Fruit fly (Drosophila melanogaster) whole organism, embryonic: ENCODE data around the gene Tg.
A peak's percentile ranks its signal among the peaks of the same experiment; 100 is the strongest.

Source experiments
- Ada2b ChIP-seq: fragments of 200-800 bp; sonication (Bioruptor generic); IDR thresholded peaks from 2 replicates; pipeline ENCODE4 v1.3.6; 2022; ENCODE audit warnings: missing biosample characterization, missing genetic modification characterization
- Antp ChIP-seq: fragments of 200-800 bp; sonication (Bioruptor generic); optimal IDR thresholded peaks from 3 replicates; lab custom pipeline; 2016; ENCODE audit warnings: missing biosample characterization, missing genetic modification characterization
- Asciz ChIP-seq: fragments of 200-800 bp; sonication (Bioruptor generic); optimal IDR thresholded peaks from 2 replicates; lab custom pipeline; 2017; ENCODE audit warnings: missing biosample characterization, mild to moderate bottlenecking, missing genetic modification characterization, missing genetic modification reagents
- CG10267 ChIP-seq: fragments of 200-800 bp; sonication (Bioruptor generic); optimal IDR thresholded peaks from 2 replicates; lab custom pipeline; 2018; ENCODE audit warnings: missing biosample characterization, mild to moderate bottlenecking, missing genetic modification characterization, moderate library complexity
- CG10654 ChIP-seq: fragments of 200-800 bp; sonication (Bioruptor generic); optimal IDR thresholded peaks from 2 replicates; lab custom pipeline; 2016; ENCODE audit warnings: missing biosample characterization, missing genetic modification characterization
- CG12659 ChIP-seq: fragments of 200-800 bp; sonication (Bioruptor generic); optimal IDR thresholded peaks from 3 replicates; lab custom pipeline; 2017; ENCODE audit warnings: mild to moderate bottlenecking, missing biosample characterization, missing genetic modification reagents, missing genetic modification characterization
- CG15073 ChIP-seq: fragments of 200-800 bp; sonication (Bioruptor generic); optimal IDR thresholded peaks from 2 replicates; lab custom pipeline; 2016; ENCODE audit warnings: missing biosample characterization, missing genetic modification characterization
- CG15696 ChIP-seq: fragments of 200-800 bp; sonication (Bioruptor generic); optimal IDR thresholded peaks from 2 replicates; lab custom pipeline; 2019; ENCODE audit warnings: missing biosample characterization, mild to moderate bottlenecking, missing genetic modification characterization, moderate library complexity
- CG16779 ChIP-seq: fragments of 200-800 bp; sonication (Bioruptor generic); IDR thresholded peaks from 2 replicates; pipeline ENCODE4 v1.3.6; 2022; ENCODE audit warnings: missing biosample characterization, missing genetic modification characterization
- CG17802 ChIP-seq: fragments of 200-800 bp; sonication (Bioruptor generic); optimal IDR thresholded peaks from 2 replicates; lab custom pipeline; 2018; ENCODE audit warnings: missing biosample characterization, mild to moderate bottlenecking, missing genetic modification characterization, moderate library complexity
- CG2120 ChIP-seq: fragments of 200-800 bp; sonication (Bioruptor generic); optimal IDR thresholded peaks from 3 replicates; lab custom pipeline; 2016; ENCODE audit warnings: missing biosample characterization, missing genetic modification characterization
- CG3163 ChIP-seq: fragments of 200-800 bp; sonication (Bioruptor generic); optimal IDR thresholded peaks from 3 replicates; lab custom pipeline; 2016; ENCODE audit warnings: missing biosample characterization, missing genetic modification characterization
- CG3281 ChIP-seq: fragments of 200-800 bp; sonication (Bioruptor generic); optimal IDR thresholded peaks from 3 replicates; lab custom pipeline; 2017; ENCODE audit warnings: missing biosample characterization, mild to moderate bottlenecking, missing genetic modification characterization
- CG34224 ChIP-seq: fragments of 200-800 bp; sonication (Bioruptor generic); IDR thresholded peaks from 3 replicates; pipeline ENCODE4 v1.3.6; 2022; ENCODE audit warnings: missing biosample characterization, missing genetic modification characterization; ENCODE audit not compliant: partially characterized antibody
- CG34422 ChIP-seq: fragments of 200-800 bp; sonication (Bioruptor generic); IDR thresholded peaks from 3 replicates; pipeline ENCODE4 v1.3.6; 2022; ENCODE audit warnings: missing biosample characterization, missing genetic modification characterization
- CG4328 ChIP-seq: fragments of 200-800 bp; sonication (Bioruptor generic); optimal IDR thresholded peaks from 3 replicates; lab custom pipeline; 2017; ENCODE audit warnings: missing biosample characterization, missing genetic modification reagents, missing genetic modification characterization
- CG7987 ChIP-seq: fragments of 200-800 bp; sonication (Bioruptor generic); optimal IDR thresholded peaks from 2 replicates; lab custom pipeline; 2018; ENCODE audit warnings: missing biosample characterization, mild to moderate bottlenecking, missing genetic modification characterization, moderate library complexity
- CG8924 ChIP-seq: fragments of 200-800 bp; optimal IDR thresholded peaks from 3 replicates; lab custom pipeline; 2019; ENCODE audit warnings: missing biosample characterization, mild to moderate bottlenecking, missing genetic modification characterization, moderate library complexity
- CG9932 ChIP-seq: fragments of 200-800 bp; sonication (Bioruptor generic); IDR thresholded peaks from 2 replicates; pipeline ENCODE4 v1.3.6; 2022; ENCODE audit warnings: missing biosample characterization, missing genetic modification characterization
- D ChIP-seq, 2 experiments: fragments of 200-800 bp in 1 of 2; fragments of >200 bp in 1 of 2; sonication (Bioruptor generic) in 1 of 2; optimal IDR thresholded peaks; 2 replicates in 1 of 2; 3 replicates in 1 of 2; lab custom pipeline; 2017; ENCODE audit warnings: mild to moderate bottlenecking in 1 of 2, missing biosample characterization in 1 of 2, missing genetic modification characterization in 1 of 2, missing genetic modification reagents in 1 of 2
- Doc2 ChIP-seq: fragments of 200-800 bp; sonication (Bioruptor generic); IDR thresholded peaks from 2 replicates; pipeline ENCODE4 v1.3.6; 2022; ENCODE audit warnings: missing biosample characterization, missing genetic modification characterization
- Doc3 ChIP-seq: fragments of 200-800 bp; sonication (Bioruptor generic); IDR thresholded peaks from 3 replicates; pipeline ENCODE4 v1.3.6; 2022; ENCODE audit warnings: missing biosample characterization, missing genetic modification characterization; ENCODE audit not compliant: partially characterized antibody
- ERR ChIP-seq: fragments of 200-800 bp; sonication (Bioruptor generic); optimal IDR thresholded peaks from 2 replicates; lab custom pipeline; 2016; ENCODE audit warnings: missing biosample characterization, missing genetic modification characterization
- Hand ChIP-seq: fragments of 200-800 bp; sonication (Bioruptor generic); optimal IDR thresholded peaks from 2 replicates; lab custom pipeline; 2017; ENCODE audit warnings: mild to moderate bottlenecking, missing biosample characterization, missing genetic modification reagents, missing genetic modification characterization
- Hey ChIP-seq: fragments of 200-800 bp; sonication (Bioruptor generic); optimal IDR thresholded peaks from 3 replicates; lab custom pipeline; 2018; ENCODE audit warnings: missing biosample characterization, mild to moderate bottlenecking, missing genetic modification characterization
- Hsf ChIP-seq: fragments of 200-800 bp; sonication (Bioruptor generic); optimal IDR thresholded peaks from 3 replicates; lab custom pipeline; 2016; ENCODE audit warnings: missing biosample characterization, missing genetic modification characterization
- Lpt ChIP-seq: fragments of >200 bp; optimal IDR thresholded peaks from 2 replicates; lab custom pipeline; 2018; ENCODE audit warnings: missing biosample characterization, missing genetic modification characterization
- MBD-R2 ChIP-seq: fragments of 200-800 bp; sonication (Bioruptor generic); IDR thresholded peaks from 2 replicates; pipeline ENCODE4 v1.3.6; 2022; ENCODE audit warnings: missing biosample characterization, missing genetic modification characterization
- Myb ChIP-seq: fragments of 200-800 bp; sonication (Bioruptor generic); optimal IDR thresholded peaks from 2 replicates; lab custom pipeline; 2016; ENCODE audit warnings: missing biosample characterization, missing genetic modification characterization
- Rfx ChIP-seq: fragments of 200-800 bp; sonication (Bioruptor generic); IDR thresholded peaks from 2 replicates; pipeline ENCODE4 v1.3.6; 2022; ENCODE audit warnings: missing biosample characterization, missing genetic modification characterization
- abd-A ChIP-seq: fragments of 200-800 bp; sonication (Bioruptor generic); optimal IDR thresholded peaks from 3 replicates; lab custom pipeline; 2019; ENCODE audit warnings: missing biosample characterization, mild to moderate bottlenecking, missing genetic modification characterization, moderate library complexity
- bigmax ChIP-seq: fragments of 200-800 bp; sonication (Bioruptor generic); optimal IDR thresholded peaks from 2 replicates; lab custom pipeline; 2018; ENCODE audit warnings: missing biosample characterization, mild to moderate bottlenecking, missing genetic modification characterization
- br ChIP-seq: fragments of >200 bp; optimal IDR thresholded peaks from 2 replicates; lab custom pipeline; 2017
- caup ChIP-seq: fragments of 200-800 bp; sonication (Bioruptor generic); optimal IDR thresholded peaks from 3 replicates; lab custom pipeline; 2017; ENCODE audit warnings: missing biosample characterization, mild to moderate bottlenecking, missing genetic modification characterization, moderate library complexity; ENCODE audit not compliant: severe bottlenecking
- chinmo ChIP-seq: fragments of 200-800 bp; sonication (Bioruptor generic); IDR thresholded peaks from 4 replicates; pipeline ENCODE4 v1.3.6; 2022; ENCODE audit warnings: missing biosample characterization, missing genetic modification characterization; ENCODE audit not compliant: partially characterized antibody
- emc ChIP-seq: fragments of 200-800 bp; sonication (Bioruptor generic); optimal IDR thresholded peaks from 2 replicates; lab custom pipeline; 2016; ENCODE audit warnings: missing biosample characterization, missing genetic modification characterization
- fd96Cb ChIP-seq: fragments of 200-800 bp; sonication (Bioruptor generic); optimal IDR thresholded peaks from 2 replicates; lab custom pipeline; 2018; ENCODE audit warnings: missing biosample characterization, mild to moderate bottlenecking, missing genetic modification characterization, moderate library complexity
- gem ChIP-seq: fragments of 200-800 bp; sonication (Bioruptor generic); optimal IDR thresholded peaks from 2 replicates; lab custom pipeline; 2019; ENCODE audit warnings: missing biosample characterization, mild to moderate bottlenecking, missing genetic modification characterization, moderate library complexity
- h ChIP-seq: fragments of >200 bp; optimal IDR thresholded peaks from 2 replicates; lab custom pipeline; 2017
- pfk ChIP-seq: fragments of 200-800 bp; sonication (Bioruptor generic); optimal IDR thresholded peaks from 2 replicates; lab custom pipeline; 2018; ENCODE audit warnings: missing biosample characterization, mild to moderate bottlenecking, missing genetic modification characterization, moderate library complexity
- sc ChIP-seq, 3 experiments: fragments of >200 bp in 2 of 3; fragments of 200-800 bp in 1 of 3; sonication (Bioruptor generic) in 1 of 3; optimal IDR thresholded peaks; 2 replicates in 2 of 3; 3 replicates in 1 of 3; lab custom pipeline; 2017; ENCODE audit warnings: mild to moderate bottlenecking in 1 of 3, missing biosample characterization in 1 of 3, missing genetic modification characterization in 1 of 3, missing genetic modification reagents in 1 of 3
- slbo ChIP-seq: fragments of 200-800 bp; sonication (Bioruptor generic); IDR thresholded peaks from 2 replicates; pipeline ENCODE4 v1.3.6; 2022; ENCODE audit warnings: missing biosample characterization, missing genetic modification characterization
- sob ChIP-seq: fragments of 200-800 bp; sonication (Bioruptor generic); IDR thresholded peaks from 2 replicates; pipeline ENCODE4 v1.3.6; 2022; ENCODE audit warnings: missing biosample characterization, missing genetic modification characterization
- trh ChIP-seq: fragments of 200-800 bp; sonication (Bioruptor generic); optimal IDR thresholded peaks from 2 replicates; lab custom pipeline; 2016; ENCODE audit warnings: missing biosample characterization, missing genetic modification characterization
- unc-4 ChIP-seq: fragments of 200-800 bp; sonication (Bioruptor generic); IDR thresholded peaks from 2 replicates; pipeline ENCODE4 v1.3.6; 2022; ENCODE audit warnings: missing biosample characterization, missing genetic modification characterization; ENCODE audit not compliant: partially characterized antibody
- vnd ChIP-seq: fragments of 200-800 bp; sonication (Bioruptor generic); IDR thresholded peaks from 3 replicates; pipeline ENCODE4 v1.3.6; 2022; ENCODE audit warnings: missing biosample characterization, missing genetic modification characterization; ENCODE audit not compliant: partially characterized antibody
- wdn ChIP-seq: fragments of 200-800 bp; sonication (Bioruptor generic); IDR thresholded peaks from 2 replicates; pipeline ENCODE4 v1.3.6; 2022; ENCODE audit warnings: missing biosample characterization, missing genetic modification characterization
- zen2 ChIP-seq: fragments of 200-800 bp; sonication (Bioruptor generic); IDR thresholded peaks from 3 replicates; pipeline ENCODE4 v1.3.6; 2022; ENCODE audit warnings: missing biosample characterization, missing genetic modification characterization; ENCODE audit not compliant: partially characterized antibody

Tg gene

DNA sequence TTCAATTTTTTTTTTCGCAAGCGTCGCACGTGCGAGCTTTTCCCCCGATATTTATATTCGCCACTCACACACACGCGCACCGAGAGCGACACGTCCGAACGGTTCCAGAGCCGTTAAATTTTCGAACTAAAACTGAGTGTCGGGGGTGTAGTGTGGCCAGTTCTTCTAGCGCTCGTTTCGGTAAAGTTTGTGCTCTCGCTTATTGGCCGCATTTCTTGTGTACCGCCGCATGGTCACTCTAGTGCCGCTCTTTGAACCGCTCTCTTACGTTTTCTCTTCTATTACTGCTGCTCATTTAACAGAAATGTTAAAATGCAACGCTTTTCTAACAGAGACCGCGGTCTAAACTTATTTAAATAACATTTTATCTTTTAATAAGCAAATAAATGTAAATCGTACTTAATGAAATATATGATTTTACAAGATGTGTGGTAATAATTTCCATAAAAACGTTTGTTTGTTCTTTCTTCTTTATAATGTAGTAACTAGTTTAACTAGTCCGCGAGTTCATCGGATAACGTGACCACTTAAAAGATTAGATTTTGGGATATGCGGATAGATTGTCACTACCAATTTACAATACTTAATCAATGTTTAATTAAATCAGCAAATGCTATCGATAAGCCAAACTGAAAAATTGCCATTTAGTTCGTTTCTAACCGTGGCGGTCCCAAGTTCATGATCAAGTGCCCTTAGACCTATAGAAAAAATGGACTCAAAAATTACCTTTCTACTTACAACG, 27.0 kb upstream of the Tg start, which contains the start of gene Snoo (continued):
- no peak for TF ChIP-seq CG10654
- TF ChIP-seq CG34224 (GFP tag; lab: Robert Waterston, UW), result peak; percentile 46; the same call in 2 of the 3 replicates
- TF ChIP-seq chinmo (GFP tag; lab: Robert Waterston, UW), result peak; percentile 87; the same call in 2 of the 4 replicates
- no peak for TF ChIP-seq Asciz
- peak; percentile 28 for TF ChIP-seq abd-A (tag; lab: Kevin White, UChicago)
- no peak for TF ChIP-seq MBD-R2
- peak; percentile 29 for TF ChIP-seq CG7987 (GFP tag; lab: Kevin White, UChicago)
- TF ChIP-seq CG10267 (tag; lab: Kevin White, UChicago), result peak; percentile 12
- no peak for TF ChIP-seq CG3281 (GFP tag; lab: Kevin White, UChicago)
- peak; percentile 27 for TF ChIP-seq ERR (GFP tag; lab: Kevin White, UChicago)
- TF ChIP-seq br, result no peak
- peak; percentile 94 for TF ChIP-seq Myb (GFP tag; lab: Kevin White, UChicago)
- TF ChIP-seq CG9932 (GFP tag; lab: Robert Waterston, UW), result no peak
- no peak for TF ChIP-seq CG2120 (GFP tag; lab: Kevin White, UChicago)
- peak; percentile 38; the same call in 1 of the 2 replicates for TF ChIP-seq Rfx (GFP tag; lab: Robert Waterston, UW)
- no peak for TF ChIP-seq CG15073 (GFP tag; lab: Kevin White, UChicago)
- no peak for TF ChIP-seq CG4328
- no peak for TF ChIP-seq wdn (GFP tag; lab: Robert Waterston, UW)
- TF ChIP-seq h (lab: Kevin White, UChicago), result no peak
- peak; percentile 28 for TF ChIP-seq caup
- peak; percentile 23; the same call in 1 of the 3 replicates for TF ChIP-seq CG34422 (GFP tag; lab: Robert Waterston, UW)
- TF ChIP-seq CG16779 (GFP tag; lab: Robert Waterston, UW), result peak; percentile 7; the same call in 1 of the 2 replicates
- no peak for TF ChIP-seq Ada2b (GFP tag; lab: Robert Waterston, UW)
- no peak for TF ChIP-seq sc (optimal IDR thresholded peaks at IDR 0.05; lab: Kevin White, UChicago)
- no peak for TF ChIP-seq sc (GFP tag; optimal IDR thresholded peaks at IDR 0.05; lab: Kevin White, UChicago)
- peak; percentile 36 for TF ChIP-seq slbo
- no peak for TF ChIP-seq emc (GFP tag; lab: Kevin White, UChicago)
- TF ChIP-seq Antp (GFP tag; lab: Kevin White, UChicago), result no peak
- TF ChIP-seq CG12659 (GFP tag; lab: Kevin White, UChicago), result peak; percentile 44
- peak; percentile 11; the same call in 1 of the 2 replicates for TF ChIP-seq sob (GFP tag; lab: Robert Waterston, UW)
- TF ChIP-seq gem (tag; lab: Kevin White, UChicago), result no peak
- peak; percentile 8 for TF ChIP-seq Hey (tag; lab: Kevin White, UChicago)
- TF ChIP-seq CG8924 (tag; lab: Kevin White, UChicago), result peak; percentile 25
- TF ChIP-seq Hsf (GFP tag; lab: Kevin White, UChicago), result no peak
- no peak for TF ChIP-seq pfk
- peak; percentile 4 for TF ChIP-seq Hand (GFP tag; lab: Kevin White, UChicago)
- TF ChIP-seq fd96Cb (tag; lab: Kevin White, UChicago), result no peak
- TF ChIP-seq CG17802 (tag; lab: Kevin White, UChicago), result no peak
- no peak for TF ChIP-seq bigmax (GFP tag; lab: Kevin White, UChicago)
- no peak for TF ChIP-seq D (optimal IDR thresholded peaks at IDR 0.05; lab: Kevin White, UChicago)
- TF ChIP-seq D (GFP tag; optimal IDR thresholded peaks at IDR 0.05; lab: Kevin White, UChicago), result no peak
- TF ChIP-seq Doc2 (GFP tag; lab: Robert Waterston, UW), result no peak
- peak; percentile 100 for TF ChIP-seq CG3163
- TF ChIP-seq Doc3, result no peak
- peak; percentile 64; the same call in 2 of the 3 replicates for TF ChIP-seq zen2
- no peak for TF ChIP-seq Lpt (GFP tag; lab: Kevin White, UChicago)
- TF ChIP-seq unc-4 (GFP tag; lab: Robert Waterston, UW), result 0 out of 2 replicates have a peak, but pooled peaks have one; percentile 16
- no peak for TF ChIP-seq vnd
- no peak for TF ChIP-seq trh (GFP tag; lab: Kevin White, UChicago)
- no peak for TF ChIP-seq CG15696 (tag; lab: Kevin White, UChicago)
